Worm (Caenorhabditis elegans) whole organism, L2 larva: Measurements from ENCODE around the gene srb-5.
"Not testable (repeated sequence)": the region's sequence is repeated elsewhere in the genome, so short reads cannot be mapped to it uniquely, and the experiment has no call there.

Source experiments
- C34F6.9 ChIP-seq: fragments of 150-350 bp; optimal IDR thresholded peaks from 2 replicates; lab custom pipeline; 2014; ENCODE audit warnings: missing biosample characterization, missing genetic modification characterization
- F13H6.1 ChIP-seq: sonication (generic microtip); optimal IDR thresholded peaks from 2 replicates; lab custom pipeline; 2016; ENCODE audit warnings: missing genetic modification characterization, missing compliant biosample characterization
- R02D3.7 ChIP-seq: fragments of 150-350 bp; optimal IDR thresholded peaks from 2 replicates; lab custom pipeline; 2014; ENCODE audit warnings: missing biosample characterization, missing genetic modification characterization
- alr-1 ChIP-seq: fragments of 150-350 bp; optimal IDR thresholded peaks from 2 replicates; lab custom pipeline; 2014; ENCODE audit warnings: missing biosample characterization, missing genetic modification characterization
- ama-1 ChIP-seq: fragments of 150-350 bp; optimal IDR thresholded peaks from 2 replicates; lab custom pipeline; 2018; ENCODE audit warnings: inconsistent platforms
- blmp-1 ChIP-seq: sonication (generic microtip); optimal IDR thresholded peaks from 2 replicates; lab custom pipeline; 2017; ENCODE audit warnings: missing genetic modification characterization, mild to moderate bottlenecking, missing compliant biosample characterization, antibody characterized with exemption, moderate library complexity; ENCODE audit not compliant: insufficient read depth
- ceh-82 ChIP-seq: fragments of 150-350 bp; optimal IDR thresholded peaks from 2 replicates; lab custom pipeline; 2014; ENCODE audit warnings: missing biosample characterization, missing genetic modification characterization
- crh-2 ChIP-seq: sonication (generic microtip); optimal IDR thresholded peaks from 2 replicates; lab custom pipeline; 2017; ENCODE audit warnings: missing biosample characterization, missing genetic modification characterization
- dmd-4 ChIP-seq: sonication (generic microtip); optimal IDR thresholded peaks from 2 replicates; lab custom pipeline; 2017; ENCODE audit warnings: missing biosample characterization, missing genetic modification characterization
- egl-27 ChIP-seq: sonication (generic microtip); optimal IDR thresholded peaks from 3 replicates; lab custom pipeline; 2017; ENCODE audit warnings: missing biosample characterization, missing genetic modification reagents, missing genetic modification characterization
- elt-1 ChIP-seq: fragments of 150-350 bp; optimal IDR thresholded peaks from 2 replicates; lab custom pipeline; 2014; ENCODE audit warnings: missing biosample characterization, missing genetic modification characterization
- elt-3 ChIP-seq: sonication (generic microtip); optimal IDR thresholded peaks from 2 replicates; lab custom pipeline; 2017; ENCODE audit warnings: missing biosample characterization, missing genetic modification characterization
- fos-1 ChIP-seq: fragments of 150-350 bp; optimal IDR thresholded peaks from 2 replicates; lab custom pipeline; 2014; ENCODE audit warnings: missing biosample characterization, missing genetic modification characterization
- lin-11 ChIP-seq: fragments of 150-350 bp; sonication (generic microtip); optimal IDR thresholded peaks from 2 replicates; lab custom pipeline; 2014; ENCODE audit warnings: missing biosample characterization, missing genetic modification characterization, inconsistent platforms, mixed read lengths
- mab-5 ChIP-seq: fragments of 150-350 bp; optimal IDR thresholded peaks from 2 replicates; lab custom pipeline; 2014; ENCODE audit warnings: missing biosample characterization, missing genetic modification characterization
- mdl-1 ChIP-seq, 2 experiments: fragments of 150-350 bp in 1 of 2; sonication (generic microtip) in 1 of 2; optimal IDR thresholded peaks; 2 replicates each; lab custom pipeline; 2017; ENCODE audit warnings: missing biosample characterization in 2 of 2, missing genetic modification characterization in 2 of 2
- nhr-10 ChIP-seq: sonication (generic microtip); optimal IDR thresholded peaks from 2 replicates; lab custom pipeline; 2017; ENCODE audit warnings: missing biosample characterization, missing genetic modification characterization
- nhr-11 ChIP-seq: fragments of 150-350 bp; optimal IDR thresholded peaks from 2 replicates; lab custom pipeline; 2014; ENCODE audit warnings: missing biosample characterization, missing genetic modification characterization
- nhr-12 ChIP-seq: fragments of 150-350 bp; optimal IDR thresholded peaks from 2 replicates; lab custom pipeline; 2014; ENCODE audit warnings: missing biosample characterization, missing genetic modification characterization
- nhr-21 ChIP-seq: fragments of 150-350 bp; optimal IDR thresholded peaks from 2 replicates; lab custom pipeline; 2014; ENCODE audit warnings: missing biosample characterization, missing genetic modification characterization
- nhr-23 ChIP-seq: fragments of 150-350 bp; optimal IDR thresholded peaks from 2 replicates; lab custom pipeline; 2014; ENCODE audit warnings: missing biosample characterization, missing genetic modification reagents, missing genetic modification characterization
- nhr-6 ChIP-seq: fragments of 150-350 bp; optimal IDR thresholded peaks from 2 replicates; lab custom pipeline; 2014; ENCODE audit warnings: missing biosample characterization, missing genetic modification characterization
- nhr-77 ChIP-seq: fragments of 150-350 bp; optimal IDR thresholded peaks from 2 replicates; lab custom pipeline; 2014; ENCODE audit warnings: missing biosample characterization, missing genetic modification characterization
- sem-4 ChIP-seq: fragments of 150-350 bp; optimal IDR thresholded peaks from 2 replicates; lab custom pipeline; 2014; ENCODE audit warnings: missing biosample characterization, missing genetic modification reagents, missing genetic modification characterization
- skn-1 ChIP-seq: sonication (generic microtip); optimal IDR thresholded peaks from 2 replicates; lab custom pipeline; 2017; ENCODE audit warnings: missing biosample characterization, missing genetic modification characterization
- sma-3 ChIP-seq: sonication (generic microtip); optimal IDR thresholded peaks from 2 replicates; lab custom pipeline; 2016; ENCODE audit warnings: missing genetic modification reagents, missing genetic modification characterization, missing compliant biosample characterization
- sma-9 ChIP-seq, 2 experiments: fragments of 150-350 bp in 1 of 2; sonication (generic microtip) in 1 of 2; optimal IDR thresholded peaks; 2 replicates each; lab custom pipeline; 2014 to 2016; ENCODE audit warnings: missing genetic modification characterization in 2 of 2, mild to moderate bottlenecking in 1 of 2, missing biosample characterization in 1 of 2, missing compliant biosample characterization in 1 of 2, missing genetic modification reagents in 1 of 2, moderate library complexity in 1 of 2
- snpc-4 ChIP-seq: fragments of 150-350 bp; optimal IDR thresholded peaks from 2 replicates; lab custom pipeline; 2014; ENCODE audit warnings: missing biosample characterization, missing genetic modification characterization
- unc-55 ChIP-seq: fragments of 150-350 bp; sonication (generic microtip); optimal IDR thresholded peaks from 3 replicates; lab custom pipeline; 2014; ENCODE audit warnings: missing biosample characterization, missing genetic modification reagents, missing genetic modification characterization
- unc-62 ChIP-seq: fragments of 150-350 bp; optimal IDR thresholded peaks from 2 replicates; lab custom pipeline; 2014; ENCODE audit warnings: missing biosample characterization, missing genetic modification reagents, missing genetic modification characterization
- ztf-11 ChIP-seq: sonication (generic microtip); optimal IDR thresholded peaks from 2 replicates; lab custom pipeline; 2017; ENCODE audit warnings: missing biosample characterization, missing genetic modification characterization
- ztf-4 ChIP-seq: fragments of 150-350 bp; optimal IDR thresholded peaks from 2 replicates; lab custom pipeline; 2014; ENCODE audit warnings: missing biosample characterization, missing genetic modification characterization

Gene srb-5

DNA sequence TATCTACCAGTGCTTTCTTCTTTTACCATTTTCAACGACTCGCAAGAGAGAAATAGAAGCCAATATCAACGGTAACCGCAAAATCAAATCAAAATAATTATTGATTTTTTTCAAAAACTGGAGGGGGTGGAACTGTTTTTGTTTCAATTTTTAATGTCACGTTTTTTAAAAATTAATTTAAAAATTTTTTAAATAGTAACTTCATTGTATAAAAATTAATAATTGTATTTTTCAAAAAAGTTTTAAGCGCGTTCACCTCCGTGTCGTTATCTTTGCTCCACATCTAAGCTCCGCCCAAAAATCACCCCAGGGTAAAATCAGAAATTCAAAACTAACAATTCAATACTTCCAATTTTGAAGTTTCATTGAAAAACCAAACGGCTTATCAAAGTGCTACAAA is 2.1 kb downstream of the srb-5 start, which contains the start of gene C27D6.11:
TSS of gene C27D6.11 (minus strand) at position 101 of the 400 bp plus-strand sequence.
- TF ChIP-seq blmp-1 (tag; lab: Kevin White, UChicago) (no peak), crh-2 (tag; lab: Kevin White, UChicago) (no peak), fos-1 (no peak), nhr-10 (tag; lab: Kevin White, UChicago) (no peak), nhr-6 (tag; lab: Kevin White, UChicago) (no peak)

- not testable (repeated sequence) for TF ChIP-seq elt-3; ztf-11 (tag; lab: Kevin White, UChicago); nhr-12 (tag; lab: Kevin White, UChicago)
These were observed 4.4 kb downstream of the srb-5 start, which contains the start of gene F58A6.9 for ce11 chrII:5158774-5159173. Gene F58A6.9 (minus strand): TSS chrII:5158874.

- TF ChIP-seq F13H6.1 (tag; lab: Kevin White, UChicago) (no peak), nhr-10 (tag; lab: Kevin White, UChicago) (no peak), nhr-23 (tag; lab: Kevin White, UChicago) (no peak), sma-9 (GFP tag; optimal IDR thresholded peaks at IDR 0.05; lab: Kevin White, UChicago) (no peak), sma-9 (tag; optimal IDR thresholded peaks at IDR 0.05; lab: Kevin White, UChicago) (no peak), elt-3 (no peak), dmd-4 (no peak), R02D3.7 (no peak), nhr-11 (tag; lab: Kevin White, UChicago) (no peak), lin-11 (tag; lab: Kevin White, UChicago) (no peak), nhr-6 (tag; lab: Kevin White, UChicago) (no peak), nhr-21 (tag; lab: Kevin White, UChicago) (no peak), sma-3 (GFP tag; lab: Kevin White, UChicago) (no peak)
- TF ChIP-seq, all 48 proteins: peak for 0
These were observed 5.7 kb downstream of the srb-5 start, which contains the start of gene srb-13 for ce11 chrII:5157525-5157924. Gene srb-13 (minus strand): TSS chrII:5157625.

DNA sequence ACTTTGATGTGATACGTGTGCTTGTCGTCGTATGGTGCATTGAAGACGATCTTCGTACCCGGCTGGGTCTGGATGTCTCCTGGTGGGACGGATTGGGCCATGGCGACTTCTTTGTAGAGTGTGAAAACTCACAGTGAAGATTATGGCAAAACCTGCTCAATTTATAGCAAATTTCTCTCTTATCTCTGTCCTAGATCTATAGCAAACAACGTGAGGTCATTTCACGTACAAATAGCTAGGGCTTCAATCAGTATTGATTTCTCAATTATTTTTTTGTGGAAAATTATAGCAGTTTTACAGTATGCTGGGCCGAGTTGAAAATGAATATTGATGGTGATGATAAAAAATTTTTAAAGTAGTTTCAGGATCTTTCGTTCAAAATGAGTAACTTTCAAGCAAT is 6.2 kb downstream of the srb-5 start, which contains the start of gene msp-45:
TSS of gene msp-45 (minus strand) at position 101 of the 400 bp plus-strand sequence.
- TF ChIP-seq sma-3 (GFP tag; lab: Kevin White, UChicago) (no peak), crh-2 (tag; lab: Kevin White, UChicago) (no peak), sem-4 (tag; lab: Kevin White, UChicago) (no peak), skn-1 (no peak)

ce11 chrII:5154540-5154939 is 8.6 kb downstream of the srb-5 start, which contains the start of gene srb-12:
Gene srb-12 (minus strand): TSS chrII:5154640.
- no peak for TF ChIP-seq elt-1 (tag; lab: Kevin White, UChicago)

- TF ChIP-seq C34F6.9 (tag; lab: Kevin White, UChicago) (no peak), elt-1 (tag; lab: Kevin White, UChicago) (no peak), mab-5 (tag; lab: Kevin White, UChicago) (no peak), nhr-6 (tag; lab: Kevin White, UChicago) (no peak), R02D3.7 (no peak), ama-1 (no peak), alr-1 (no peak), sma-3 (GFP tag; lab: Kevin White, UChicago) (no peak), ceh-82 (tag; lab: Kevin White, UChicago) (no peak)
These were observed 12.4 kb downstream of the srb-5 start, which contains the start of gene srb-16 for ce11 chrII:5150829-5151228. Gene srb-16 (minus strand): TSS chrII:5150929.

- TF ChIP-seq egl-27 (tag; lab: Kevin White, UChicago) = no peak
These were observed 14.8 kb downstream of the srb-5 start, which contains the start of gene F58A6.5 for ce11 chrII:5148349-5148748. Gene F58A6.5 (minus strand): TSS chrII:5148449.

DNA sequence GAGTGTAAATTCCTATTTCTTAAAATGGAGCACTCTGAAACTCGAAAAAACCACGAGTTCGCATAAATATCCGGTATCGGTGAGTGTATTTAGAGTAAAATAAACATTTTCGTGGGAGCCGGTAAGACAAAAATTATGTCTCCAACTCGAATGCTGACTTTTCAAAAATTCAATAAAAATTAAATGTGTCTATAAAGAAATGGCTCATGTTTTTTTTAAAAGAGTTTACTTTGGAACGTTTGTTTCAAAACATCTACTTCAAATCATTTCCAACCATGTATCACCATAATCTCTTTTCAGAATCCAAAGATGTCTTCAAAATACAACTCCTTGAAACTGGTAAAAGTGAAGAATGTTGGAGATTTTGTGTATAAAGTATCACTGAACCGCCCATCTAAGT is 20.6 kb downstream of the srb-5 start, which contains the start of gene F58A6.1:
TSS of gene F58A6.1 (plus strand) at position 301 of the 400 bp plus-strand sequence.
- no peak for TF ChIP-seq unc-62 (GFP tag; lab: Kevin White, UChicago)
- no peak for TF ChIP-seq snpc-4
- no peak for TF ChIP-seq mdl-1 (tag; optimal IDR thresholded peaks at IDR 0.05; lab: Kevin White, UChicago)
- TF ChIP-seq ztf-4 (tag; lab: Kevin White, UChicago) = no peak
- TF ChIP-seq sem-4 (tag; lab: Kevin White, UChicago) = no peak
- no peak for TF ChIP-seq mab-5 (tag; lab: Kevin White, UChicago)
- TF ChIP-seq blmp-1 (tag; lab: Kevin White, UChicago) = no peak
- no peak for TF ChIP-seq unc-55 (GFP tag; lab: Kevin White, UChicago)
- no peak for TF ChIP-seq ztf-11 (tag; lab: Kevin White, UChicago)
- TF ChIP-seq R02D3.7 = no peak
- no peak for TF ChIP-seq C34F6.9 (tag; lab: Kevin White, UChicago)
- no peak for TF ChIP-seq sma-9 (GFP tag; optimal IDR thresholded peaks at IDR 0.05; lab: Kevin White, UChicago)
- TF ChIP-seq sma-9 (tag; optimal IDR thresholded peaks at IDR 0.05; lab: Kevin White, UChicago) = no peak
- no peak for TF ChIP-seq ama-1
- TF ChIP-seq crh-2 (tag; lab: Kevin White, UChicago) = no peak
- no peak for TF ChIP-seq nhr-77 (tag; lab: Kevin White, UChicago)
